Worm (Caenorhabditis elegans): ENCODE data around the gene sgt-1.

ce11 chrII:4934954-4935353, 31.4 kb upstream of the sgt-1 start, which contains the start of gene gst-30:
- no peak for TF ChIP-seq lsy-2 (tag; optimal IDR thresholded peaks at IDR 0.05)
- no peak for TF ChIP-seq elt-1 (tag; optimal IDR thresholded peaks at IDR 0.05; ENCODE audit: borderline replicate concordance, insufficient read depth)
